Worm (Caenorhabditis elegans): ENCODE measurements around the gene flp-16.

flp-16 gene

ce11 chrII:13195163-13195562, 39.9 kb upstream of the flp-16 start, which contains the start of gene lec-1 (continued):
- TF ChIP-seq tbx-2 (tag; optimal IDR thresholded peaks at IDR 0.05) (peak; percentile 48), mdl-1 (tag; optimal IDR thresholded peaks at IDR 0.05) (peak in 1 of 2 experiments; percentile 18), irx-1 (tag; optimal IDR thresholded peaks at IDR 0.05) (peak; percentile 14), lir-3 (tag; optimal IDR thresholded peaks at IDR 0.05; ENCODE audit: poor library complexity) (peak; percentile 7), dpl-1 (GFP tag; optimal IDR thresholded peaks at IDR 0.05) (peak; percentile 9 to 32 (median 16)), lsy-2 (tag; optimal IDR thresholded peaks at IDR 0.05) (peak; percentile 16 to 73), ces-1 (GFP tag; optimal IDR thresholded peaks at IDR 0.05) (no peak), nhr-85 (tag) (peak; percentile 80), snu-23 (GFP tag; optimal IDR thresholded peaks at IDR 0.05) (peak; percentile 71), nhr-71 (tag; optimal IDR thresholded peaks at IDR 0.05) (peak; percentile 70), zag-1 (tag; optimal IDR thresholded peaks at IDR 0.05) (peak; percentile 15), skn-1 (tag; optimal IDR thresholded peaks at IDR 0.05) (peak; percentile 12), ceh-82 (tag; optimal IDR thresholded peaks at IDR 0.05) (peak in 2 of 3 experiments; percentile 9 to 69), isw-1 (GFP tag; IDR thresholded peaks at IDR 0.05) (no peak), elt-2 (tag; optimal IDR thresholded peaks at IDR 0.05) (peak; percentile 3)

- TF ChIP-seq nhr-90 (tag; optimal IDR thresholded peaks at IDR 0.05; ENCODE audit: poor library complexity) = peak; percentile 17
- no peak for TF ChIP-seq hlh-17 (GFP tag; optimal IDR thresholded peaks at IDR 0.05; ENCODE audit: borderline replicate concordance)
- TF ChIP-seq grh-1 (GFP tag; IDR thresholded peaks at IDR 0.05) = no peak
- TF ChIP-seq lin-14 (GFP tag; optimal IDR thresholded peaks at IDR 0.05) = no peak
- TF ChIP-seq sup-37 (GFP tag; optimal IDR thresholded peaks at IDR 0.05) = no peak
- TF ChIP-seq elt-2 (tag; optimal IDR thresholded peaks at IDR 0.05) = no peak
These were observed 39.2 kb upstream of the flp-16 start for ce11 chrII:13195706-13196417.

- peak; percentile 9 to 27 for TF ChIP-seq lin-35 (GFP tag; optimal IDR thresholded peaks at IDR 0.05)
- no peak for TF ChIP-seq ama-1 (optimal IDR thresholded peaks at IDR 0.05)
- no peak for TF ChIP-seq alr-1 (tag; optimal IDR thresholded peaks at IDR 0.05; ENCODE audit: borderline replicate concordance)
- TF ChIP-seq nhr-28 (tag; optimal IDR thresholded peaks at IDR 0.05) = no peak
- TF ChIP-seq jun-1 (tag; optimal IDR thresholded peaks at IDR 0.05) = peak; percentile 8
- no peak for TF ChIP-seq Y116A8C.19 (tag; optimal IDR thresholded peaks at IDR 0.05; ENCODE audit: borderline replicate concordance)
- TF ChIP-seq lin-39 (tag; optimal IDR thresholded peaks at IDR 0.05) = no peak
- peak; percentile 1 for TF ChIP-seq nhr-71 (tag; optimal IDR thresholded peaks at IDR 0.05)
- peak; percentile 18 for TF ChIP-seq swsn-7 (tag; optimal IDR thresholded peaks at IDR 0.05)
- TF ChIP-seq tbx-2 (tag; optimal IDR thresholded peaks at IDR 0.05) = no peak
- TF ChIP-seq unc-130 (tag; optimal IDR thresholded peaks at IDR 0.05) = no peak
- TF ChIP-seq nhr-85 (tag) = peak; percentile 33
- no peak for TF ChIP-seq nhr-12 (tag; optimal IDR thresholded peaks at IDR 0.05)
- no peak for TF ChIP-seq egl-27 (tag; optimal IDR thresholded peaks at IDR 0.05)
- no peak for TF ChIP-seq grh-1 (GFP tag; IDR thresholded peaks at IDR 0.05)
- TF ChIP-seq irx-1 (tag; optimal IDR thresholded peaks at IDR 0.05) = no peak
- no peak for TF ChIP-seq nhr-20 (tag; optimal IDR thresholded peaks at IDR 0.05)
- no peak for TF ChIP-seq efl-3 (GFP tag; optimal IDR thresholded peaks at IDR 0.05)
- TF ChIP-seq elt-2 (tag; optimal IDR thresholded peaks at IDR 0.05) = no peak
- no peak for TF ChIP-seq unc-98 (GFP tag; IDR thresholded peaks at IDR 0.05)
- TF ChIP-seq pag-3 (tag; optimal IDR thresholded peaks at IDR 0.05; ENCODE audit: borderline replicate concordance, insufficient read depth) = no peak
- TF ChIP-seq nhr-11 (tag; optimal IDR thresholded peaks at IDR 0.05) = no peak
- no peak for TF ChIP-seq isw-1 (GFP tag; IDR thresholded peaks at IDR 0.05)
- TF ChIP-seq unc-86 (tag; optimal IDR thresholded peaks at IDR 0.05) = no peak
- TF ChIP-seq nhr-237 (tag; optimal IDR thresholded peaks at IDR 0.05) = no peak
- TF ChIP-seq snu-23 (GFP tag; optimal IDR thresholded peaks at IDR 0.05) = peak; percentile 3
- no peak for TF ChIP-seq C04F5.9 (tag; optimal IDR thresholded peaks at IDR 0.05)
- no peak for TF ChIP-seq hpl-2 (GFP tag; optimal IDR thresholded peaks at IDR 0.05)
- no peak for TF ChIP-seq egl-13 (tag; optimal IDR thresholded peaks at IDR 0.05)
- TF ChIP-seq hlh-4 (tag; optimal IDR thresholded peaks at IDR 0.05) = no peak
- TF ChIP-seq tlp-1 (tag; optimal IDR thresholded peaks at IDR 0.05) = no peak
- no peak for TF ChIP-seq ceh-8 (GFP tag; optimal IDR thresholded peaks at IDR 0.05)
- no peak for TF ChIP-seq aly-2 (tag; optimal IDR thresholded peaks at IDR 0.05)
- TF ChIP-seq mep-1 (tag; optimal IDR thresholded peaks at IDR 0.05) = peak; percentile 33
- no peak for TF ChIP-seq ces-1 (GFP tag; optimal IDR thresholded peaks at IDR 0.05)
These were observed 38.3 kb upstream of the flp-16 start for ce11 chrII:13196689-13197280.

Measured in whole organism, L1 larva.